Fruit fly (Drosophila melanogaster): ENCODE results near the gene Regnase-1.
A peak's percentile ranks its signal among the peaks of the same experiment; 100 is the strongest.

Gene Regnase-1

dm6 chr3R:20035887-20036286 lies at the start of gene Regnase-1 (continued):
- TF ChIP-seq Jarid2 (GFP tag; optimal IDR thresholded peaks at IDR 0.05) = peak; percentile 78
- TF ChIP-seq CG30020 (tag; optimal IDR thresholded peaks at IDR 0.05) = peak; percentile 63
- TF ChIP-seq gt (GFP tag; IDR thresholded peaks at IDR 0.05) = peak; percentile 44; the same call in 1 of the 2 replicates
- TF ChIP-seq pfk (GFP tag; optimal IDR thresholded peaks at IDR 0.05) = peak; percentile 81
- peak; percentile 77 for TF ChIP-seq ac (GFP tag; optimal IDR thresholded peaks at IDR 0.05)
- peak; percentile 98 for TF ChIP-seq CG13287 (GFP tag; IDR thresholded peaks at IDR 0.05; ENCODE audit: partially characterized antibody)
- TF ChIP-seq pita (GFP tag; optimal IDR thresholded peaks at IDR 0.05) = no peak
- TF ChIP-seq CG13775 (GFP tag; optimal IDR thresholded peaks at IDR 0.05) = peak; percentile 95
- TF ChIP-seq CG17359 (tag; optimal IDR thresholded peaks at IDR 0.05) = peak; percentile 94
- TF ChIP-seq ham (GFP tag; IDR thresholded peaks at IDR 0.05) = peak; percentile 63; the same call in 1 of the 2 replicates
- TF ChIP-seq dm (GFP tag; optimal IDR thresholded peaks at IDR 0.05) = peak; percentile 90
- TF ChIP-seq Fer1 (GFP tag; optimal IDR thresholded peaks at IDR 0.05) = peak; percentile 96
- peak; percentile 50 for TF ChIP-seq CG14965 (GFP tag; optimal IDR thresholded peaks at IDR 0.05; ENCODE audit: borderline replicate concordance)
- peak; percentile 95 for TF ChIP-seq CG17568 (GFP tag; optimal IDR thresholded peaks at IDR 0.05)
- peak; percentile 90 for TF ChIP-seq CG9817 (tag; optimal IDR thresholded peaks at IDR 0.05)
- TF ChIP-seq Abd-B (GFP tag; optimal IDR thresholded peaks at IDR 0.05) = peak; percentile 16
- TF ChIP-seq bcd (GFP tag; optimal IDR thresholded peaks at IDR 0.05) = peak; percentile 95
- peak; percentile 93 for TF ChIP-seq CG6254 (GFP tag; optimal IDR thresholded peaks at IDR 0.05)
- TF ChIP-seq CG10543 (GFP tag; optimal IDR thresholded peaks at IDR 0.05) = peak; percentile 92
- TF ChIP-seq CG32767 (GFP tag; IDR thresholded peaks at IDR 0.05) = peak; percentile 82
- peak; percentile 96 for TF ChIP-seq HHEX (GFP tag; optimal IDR thresholded peaks at IDR 0.05)
- peak; percentile 93 for TF ChIP-seq CG4617 (GFP tag; optimal IDR thresholded peaks at IDR 0.05; ENCODE audit: borderline replicate concordance)
- peak; percentile 90 for TF ChIP-seq CG12104 (GFP tag; optimal IDR thresholded peaks at IDR 0.05)
- TF ChIP-seq kah (GFP tag; optimal IDR thresholded peaks at IDR 0.05) = peak; percentile 96
- TF ChIP-seq CG1603 (tag; optimal IDR thresholded peaks at IDR 0.05) = peak; percentile 96
- TF ChIP-seq Atf3 (GFP tag; optimal IDR thresholded peaks at IDR 0.05) = peak; percentile 83
- peak; percentile 83 for TF ChIP-seq CG18011 (GFP tag; optimal IDR thresholded peaks at IDR 0.05)
- no peak for TF ChIP-seq nau (GFP tag; optimal IDR thresholded peaks at IDR 0.05)
- TF ChIP-seq CG12744 (GFP tag; optimal IDR thresholded peaks at IDR 0.05) = peak; percentile 90
- peak; percentile 86 for TF ChIP-seq CG8359 (GFP tag; optimal IDR thresholded peaks at IDR 0.05; ENCODE audit: borderline replicate concordance)
- peak; percentile 75 for TF ChIP-seq cwo (GFP tag; optimal IDR thresholded peaks at IDR 0.05)
- TF ChIP-seq CG10431 (GFP tag; optimal IDR thresholded peaks at IDR 0.05) = peak; percentile 88
- TF ChIP-seq CG1024 (GFP tag; IDR thresholded peaks at IDR 0.05) = peak; percentile 80
- TF ChIP-seq MESR4 (GFP tag; optimal IDR thresholded peaks at IDR 0.05) = peak; percentile 82
- TF ChIP-seq CG11085 (GFP tag; IDR thresholded peaks at IDR 0.05) = peak; percentile 84; the same call in 1 of the 2 replicates
- TF ChIP-seq CG1647 (GFP tag; optimal IDR thresholded peaks at IDR 0.05) = peak; percentile 83
- TF ChIP-seq nom (GFP tag; optimal IDR thresholded peaks at IDR 0.05) = peak; percentile 93
- TF ChIP-seq Ada2b (GFP tag; IDR thresholded peaks at IDR 0.05) = peak; percentile 71
- TF ChIP-seq crp (GFP tag; optimal IDR thresholded peaks at IDR 0.05) = peak in 1 of 2 experiments; percentile 63
- TF ChIP-seq CG7786 (GFP tag; optimal IDR thresholded peaks at IDR 0.05) = peak; percentile 78
- peak; percentile 60 for TF ChIP-seq CG8944 (GFP tag; optimal IDR thresholded peaks at IDR 0.05)
- TF ChIP-seq dimm (GFP tag; IDR thresholded peaks at IDR 0.05) = peak; percentile 57; the same call in 1 of the 2 replicates
- no peak for TF ChIP-seq sisA (GFP tag; IDR thresholded peaks at IDR 0.05)
- TF ChIP-seq bigmax (GFP tag; optimal IDR thresholded peaks at IDR 0.05) = peak; percentile 86
- peak; percentile 65 for TF ChIP-seq Ssrp (tag; optimal IDR thresholded peaks at IDR 0.05)
- peak; percentile 94 for TF ChIP-seq CG42726 (GFP tag; IDR thresholded peaks at IDR 0.05; ENCODE audit: partially characterized antibody)
- peak; percentile 89 for TF ChIP-seq en (GFP tag; optimal IDR thresholded peaks at IDR 0.05)
- TF ChIP-seq CG3726 (GFP tag; IDR thresholded peaks at IDR 0.05) = peak; percentile 77; the same call in 1 of the 3 replicates
- TF ChIP-seq Ptx1 (GFP tag; IDR thresholded peaks at IDR 0.05) = peak; percentile 80
